Fruit fly (Drosophila melanogaster) whole organism, embryonic: ENCODE measurements around the gene CG12723.

Source experiments
- Antp ChIP-seq: fragments of 200-800 bp; sonication (Bioruptor generic); optimal IDR thresholded peaks from 3 replicates; lab custom pipeline; 2016; ENCODE audit warnings: missing biosample characterization, missing genetic modification characterization
- Asciz ChIP-seq: fragments of 200-800 bp; sonication (Bioruptor generic); optimal IDR thresholded peaks from 2 replicates; lab custom pipeline; 2017; ENCODE audit warnings: missing biosample characterization, mild to moderate bottlenecking, missing genetic modification characterization, missing genetic modification reagents
- Awh ChIP-seq: fragments of 200-800 bp; sonication (Bioruptor generic); IDR thresholded peaks from 2 replicates; pipeline ENCODE4, ENCODE4 v1.3.6; 2022; ENCODE audit warnings: missing biosample characterization, missing genetic modification characterization
- CG10274 ChIP-seq: fragments of 200-800 bp; sonication (Bioruptor generic); optimal IDR thresholded peaks from 3 replicates; lab custom pipeline; 2017; ENCODE audit warnings: missing biosample characterization, mild to moderate bottlenecking, missing genetic modification characterization
- CG10462 ChIP-seq: fragments of 200-800 bp; sonication (Bioruptor generic); optimal IDR thresholded peaks from 2 replicates; lab custom pipeline; 2016; ENCODE audit warnings: missing biosample characterization, missing genetic modification characterization
- CG14050 ChIP-seq: fragments of 200-800 bp; sonication (Bioruptor generic); IDR thresholded peaks from 3 replicates; pipeline ENCODE4 v1.3.6; 2022; ENCODE audit warnings: missing biosample characterization, missing genetic modification characterization
- CG14710 ChIP-seq: fragments of 200-800 bp; sonication (Bioruptor generic); optimal IDR thresholded peaks from 3 replicates; lab custom pipeline; 2019; ENCODE audit warnings: missing biosample characterization, mild to moderate bottlenecking, missing genetic modification characterization, moderate library complexity
- CG15601 ChIP-seq: fragments of 200-800 bp; sonication (Bioruptor generic); optimal IDR thresholded peaks from 3 replicates; lab custom pipeline; 2019; ENCODE audit warnings: missing biosample characterization, mild to moderate bottlenecking, missing genetic modification characterization, moderate library complexity
- CG16815 ChIP-seq: fragments of 200-800 bp; sonication (Bioruptor generic); optimal IDR thresholded peaks from 3 replicates; lab custom pipeline; 2017; ENCODE audit warnings: missing biosample characterization, mild to moderate bottlenecking, missing genetic modification characterization
- CG18619 ChIP-seq: fragments of 200-800 bp; sonication (Bioruptor generic); optimal IDR thresholded peaks from 3 replicates; lab custom pipeline; 2017; ENCODE audit warnings: missing biosample characterization, mild to moderate bottlenecking, missing genetic modification characterization
- CG31441 ChIP-seq: fragments of 200-800 bp; sonication (Bioruptor generic); IDR thresholded peaks from 2 replicates; pipeline ENCODE4 v1.3.6; 2022; ENCODE audit warnings: missing biosample characterization, missing genetic modification characterization
- CG6765 ChIP-seq: fragments of 200-800 bp; sonication (Bioruptor generic); optimal IDR thresholded peaks from 3 replicates; lab custom pipeline; 2017; ENCODE audit warnings: missing biosample characterization, mild to moderate bottlenecking, missing genetic modification characterization
- CG6854 ChIP-seq: fragments of 200-800 bp; sonication (Bioruptor generic); optimal IDR thresholded peaks from 3 replicates; lab custom pipeline; 2017; ENCODE audit warnings: missing biosample characterization, mild to moderate bottlenecking, missing genetic modification characterization
- CG7556 ChIP-seq: fragments of 200-800 bp; sonication (Bioruptor generic); optimal IDR thresholded peaks from 2 replicates; lab custom pipeline; 2017; ENCODE audit warnings: missing biosample characterization, mild to moderate bottlenecking, missing genetic modification characterization
- CG7786 ChIP-seq: fragments of 200-800 bp; sonication (Bioruptor generic); optimal IDR thresholded peaks from 2 replicates; lab custom pipeline; 2016; ENCODE audit warnings: missing biosample characterization, missing genetic modification characterization
- CG7839 ChIP-seq: fragments of 200-800 bp; sonication (Bioruptor generic); optimal IDR thresholded peaks from 3 replicates; lab custom pipeline; 2018; ENCODE audit warnings: missing biosample characterization, mild to moderate bottlenecking, missing genetic modification characterization, moderate library complexity
- CG8478 ChIP-seq: fragments of >200 bp; optimal IDR thresholded peaks from 2 replicates; lab custom pipeline; 2018
- CG9817 ChIP-seq: fragments of 200-800 bp; sonication (Bioruptor generic); optimal IDR thresholded peaks from 2 replicates; lab custom pipeline; 2018; ENCODE audit warnings: missing biosample characterization, mild to moderate bottlenecking, missing genetic modification characterization, moderate library complexity
- D ChIP-seq, 2 experiments: fragments of 200-800 bp in 1 of 2; fragments of >200 bp in 1 of 2; sonication (Bioruptor generic) in 1 of 2; optimal IDR thresholded peaks; 2 replicates in 1 of 2; 3 replicates in 1 of 2; lab custom pipeline; 2017; ENCODE audit warnings: mild to moderate bottlenecking in 1 of 2, missing biosample characterization in 1 of 2, missing genetic modification characterization in 1 of 2, missing genetic modification reagents in 1 of 2
- Fer1 ChIP-seq: fragments of 200-800 bp; sonication (Bioruptor generic); optimal IDR thresholded peaks from 2 replicates; lab custom pipeline; 2017; ENCODE audit warnings: missing biosample characterization, mild to moderate bottlenecking, missing genetic modification characterization
- GATAe ChIP-seq: fragments of 200-800 bp; sonication (Bioruptor generic); conservative IDR thresholded peaks from 2 replicates; pipeline ENCODE4 v1.3.6; 2022; ENCODE audit warnings: missing biosample characterization, missing genetic modification characterization
- Hand ChIP-seq: fragments of 200-800 bp; sonication (Bioruptor generic); optimal IDR thresholded peaks from 2 replicates; lab custom pipeline; 2017; ENCODE audit warnings: mild to moderate bottlenecking, missing biosample characterization, missing genetic modification reagents, missing genetic modification characterization
- Hr3 ChIP-seq: fragments of 200-800 bp; sonication (Bioruptor generic); optimal IDR thresholded peaks from 3 replicates; lab custom pipeline; 2016; ENCODE audit warnings: missing biosample characterization, missing genetic modification characterization
- NfI ChIP-seq: fragments of 200-800 bp; sonication (Bioruptor generic); optimal IDR thresholded peaks from 3 replicates; lab custom pipeline; 2018; ENCODE audit warnings: missing biosample characterization, mild to moderate bottlenecking, missing genetic modification characterization, moderate library complexity
- Oli ChIP-seq: fragments of 200-800 bp; sonication (Bioruptor generic); optimal IDR thresholded peaks from 2 replicates; lab custom pipeline; 2018; ENCODE audit warnings: missing biosample characterization, mild to moderate bottlenecking, missing genetic modification characterization, moderate library complexity
- PHDP ChIP-seq: fragments of 200-800 bp; sonication (Bioruptor generic); optimal IDR thresholded peaks from 3 replicates; lab custom pipeline; 2018; ENCODE audit warnings: missing biosample characterization, mild to moderate bottlenecking, missing genetic modification characterization, moderate library complexity
- Sox100B ChIP-seq: fragments of 200-800 bp; sonication (Bioruptor generic); optimal IDR thresholded peaks from 3 replicates; lab custom pipeline; 2018; ENCODE audit warnings: missing biosample characterization, mild to moderate bottlenecking, missing genetic modification characterization
- Ssrp ChIP-seq: fragments of 200-800 bp; sonication (Bioruptor generic); optimal IDR thresholded peaks from 2 replicates; lab custom pipeline; 2018; ENCODE audit warnings: missing biosample characterization, mild to moderate bottlenecking, missing genetic modification characterization, moderate library complexity
- Vsx1 ChIP-seq: fragments of 200-800 bp; sonication (Bioruptor generic); optimal IDR thresholded peaks from 2 replicates; lab custom pipeline; 2017; ENCODE audit warnings: missing biosample characterization, mild to moderate bottlenecking, missing genetic modification characterization, missing genetic modification reagents
- az2 ChIP-seq: fragments of 200-800 bp; sonication (Bioruptor generic); optimal IDR thresholded peaks from 3 replicates; lab custom pipeline; 2016; ENCODE audit warnings: missing biosample characterization, missing genetic modification characterization
- bcd ChIP-seq: fragments of 200-800 bp; sonication (Bioruptor generic); optimal IDR thresholded peaks from 2 replicates; lab custom pipeline; 2017; ENCODE audit warnings: missing biosample characterization, mild to moderate bottlenecking, missing genetic modification characterization
- caup ChIP-seq: fragments of 200-800 bp; sonication (Bioruptor generic); optimal IDR thresholded peaks from 3 replicates; lab custom pipeline; 2017; ENCODE audit warnings: missing biosample characterization, mild to moderate bottlenecking, missing genetic modification characterization, moderate library complexity; ENCODE audit not compliant: severe bottlenecking
- cwo ChIP-seq: fragments of 200-800 bp; sonication (Bioruptor generic); optimal IDR thresholded peaks from 3 replicates; lab custom pipeline; 2017; ENCODE audit warnings: missing biosample characterization, missing genetic modification characterization, mild to moderate bottlenecking, moderate library complexity, missing genetic modification reagents
- gcm ChIP-seq: fragments of 200-800 bp; sonication (Bioruptor generic); optimal IDR thresholded peaks from 2 replicates; lab custom pipeline; 2019; ENCODE audit warnings: missing biosample characterization, mild to moderate bottlenecking, missing genetic modification characterization, moderate library complexity
- gsb-n ChIP-seq: fragments of 200-800 bp; sonication (Bioruptor generic); optimal IDR thresholded peaks from 3 replicates; lab custom pipeline; 2018; ENCODE audit warnings: missing biosample characterization, mild to moderate bottlenecking, missing genetic modification characterization
- kay ChIP-seq: fragments of 200-800 bp; sonication (Bioruptor generic); optimal IDR thresholded peaks from 2 replicates; lab custom pipeline; 2016; ENCODE audit warnings: missing biosample characterization, missing genetic modification characterization
- odd ChIP-seq: fragments of 200-800 bp; sonication (Bioruptor generic); optimal IDR thresholded peaks from 2 replicates; lab custom pipeline; 2017; ENCODE audit warnings: missing biosample characterization, mild to moderate bottlenecking, missing genetic modification characterization
- org-1 ChIP-seq: fragments of 200-800 bp; sonication (Bioruptor generic); optimal IDR thresholded peaks from 2 replicates; lab custom pipeline; 2017; ENCODE audit warnings: missing biosample characterization, missing genetic modification characterization
- phol ChIP-seq: fragments of 200-800 bp; sonication (Bioruptor generic); optimal IDR thresholded peaks from 3 replicates; lab custom pipeline; 2018; ENCODE audit warnings: missing biosample characterization, mild to moderate bottlenecking, missing genetic modification characterization, moderate library complexity
- sens ChIP-seq: fragments of 200-800 bp; sonication (Bioruptor generic); peaks from one replicate; lab custom pipeline; 2016; ENCODE audit warnings: missing biosample characterization, missing genetic modification characterization
- vvl ChIP-seq: fragments of 200-800 bp; sonication (Bioruptor generic); IDR thresholded peaks from 2 replicates; pipeline ENCODE4 v1.3.6; 2022; ENCODE audit warnings: missing biosample characterization, missing genetic modification characterization

Gene CG12723

DNA sequence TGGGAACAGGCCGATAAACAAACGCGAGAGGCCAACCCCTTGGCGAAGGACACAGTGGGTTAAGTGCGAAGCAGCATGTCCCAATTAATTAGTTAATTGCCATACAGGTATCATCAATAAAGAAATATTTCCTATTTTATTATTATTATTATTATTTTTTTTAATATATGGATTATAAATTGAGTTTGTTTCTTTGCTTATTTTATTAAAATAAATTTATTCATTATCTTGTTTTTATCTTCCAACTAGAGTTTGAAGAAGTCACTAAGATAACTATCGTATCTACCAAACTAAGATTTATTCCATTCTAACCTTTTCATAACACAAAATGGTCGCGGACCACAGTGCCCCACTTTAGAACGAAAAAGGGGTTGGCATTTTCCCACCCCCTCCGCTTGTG, 16.4 kb upstream of the CG12723 start (continued):
- TF ChIP-seq Ssrp (tag; lab: Kevin White, UChicago) (peak; percentile 32), Sox100B (GFP tag; lab: Kevin White, UChicago) (peak; percentile 60), gcm (GFP tag; lab: Kevin White, UChicago) (peak; percentile 3), Vsx1 (GFP tag; lab: Kevin White, UChicago) (no peak), vvl (GFP tag; lab: Robert Waterston, UW) (0 out of 2 replicates have a peak, but pooled peaks have one; percentile 21), Hr3 (GFP tag; lab: Kevin White, UChicago) (peak; percentile 25), az2 (GFP tag; lab: Kevin White, UChicago) (no peak), CG8478 (lab: Kevin White, UChicago) (no peak), kay (no peak), GATAe (GFP tag; lab: Robert Waterston, UW) (no peak), CG7839 (peak; percentile 68), Awh (no peak), Oli (peak; percentile 26), sens (GFP tag; lab: Kevin White, UChicago) (peak; percentile 28), CG7556 (GFP tag; lab: Kevin White, UChicago) (peak; percentile 71), CG9817 (tag; lab: Kevin White, UChicago) (no peak), gsb-n (tag; lab: Kevin White, UChicago) (peak; percentile 45), Asciz (GFP tag; lab: Kevin White, UChicago) (peak; percentile 0), CG10274 (GFP tag; lab: Kevin White, UChicago) (no peak), CG15601 (tag; lab: Kevin White, UChicago) (peak; percentile 12), org-1 (GFP tag; lab: Kevin White, UChicago) (no peak), Antp (GFP tag; lab: Kevin White, UChicago) (no peak), caup (GFP tag; lab: Kevin White, UChicago) (peak; percentile 16), Fer1 (GFP tag; lab: Kevin White, UChicago) (peak; percentile 58), NfI (peak; percentile 9), CG31441 (GFP tag; lab: Robert Waterston, UW) (peak; percentile 63), CG6854 (GFP tag; lab: Kevin White, UChicago) (peak; percentile 13), CG7786 (GFP tag; lab: Kevin White, UChicago) (no peak), PHDP (peak; percentile 57), odd (GFP tag; lab: Kevin White, UChicago) (peak; percentile 22), CG14050 (GFP tag; lab: Robert Waterston, UW) (no peak), CG14710 (tag; lab: Kevin White, UChicago) (peak; percentile 18), CG16815 (no peak), CG6765 (GFP tag; lab: Kevin White, UChicago) (no peak), D (optimal IDR thresholded peaks at IDR 0.05; lab: Kevin White, UChicago) (no peak), D (GFP tag; optimal IDR thresholded peaks at IDR 0.05; lab: Kevin White, UChicago) (peak; percentile 13), bcd (GFP tag; lab: Kevin White, UChicago) (peak; percentile 17), CG10462 (GFP tag; lab: Kevin White, UChicago) (no peak), phol (tag; lab: Kevin White, UChicago) (peak; percentile 52), cwo (GFP tag; lab: Kevin White, UChicago) (peak; percentile 38), Hand (GFP tag; lab: Kevin White, UChicago) (peak; percentile 39), CG18619 (GFP tag; lab: Kevin White, UChicago) (peak; percentile 22)
- TF ChIP-seq, all 482 proteins: peak for 79
